Worm (Caenorhabditis elegans) whole organism, L2 larva: Measurements from ENCODE around the gene fbxa-60.

Experiments
- ceh-82 ChIP-seq: fragments of 150-350 bp; optimal IDR thresholded peaks from 2 replicates; lab custom pipeline; 2014; ENCODE audit warnings: missing biosample characterization, missing genetic modification characterization
- fos-1 ChIP-seq: fragments of 150-350 bp; optimal IDR thresholded peaks from 2 replicates; lab custom pipeline; 2014; ENCODE audit warnings: missing biosample characterization, missing genetic modification characterization

ce11 chrIII:989558-989957 is 43.5 kb upstream of the fbxa-60 start:
- TF ChIP-seq fos-1 (tag; lab: Kevin White, UChicago) (no peak), ceh-82 (tag; lab: Kevin White, UChicago) (no peak)
